Worm (Caenorhabditis elegans) whole organism, midembryonic: ENCODE data around the gene srw-98.

ENCODE experiments used
- cog-1 ChIP-seq: sonication (generic microtip); optimal IDR thresholded peaks from 2 replicates; lab custom pipeline; 2016; ENCODE audit warnings: missing genetic modification characterization, missing compliant biosample characterization
- flt-1 ChIP-seq: fragments of 200-800 bp; sonication (Bioruptor generic); IDR thresholded peaks from 2 replicates; pipeline ENCODE4 v1.3.6; 2022; ENCODE audit warnings: missing genetic modification characterization, missing compliant biosample characterization
- klf-2 ChIP-seq: fragments of 200-800 bp; sonication (Bioruptor generic); conservative IDR thresholded peaks from 2 replicates; pipeline ENCODE4 v1.3.6; 2022; ENCODE audit warnings: missing genetic modification reagents, missing genetic modification characterization, missing compliant biosample characterization
- med-1 ChIP-seq: sonication (generic microtip); optimal IDR thresholded peaks from 2 replicates; lab custom pipeline; 2017; ENCODE audit warnings: missing genetic modification characterization, mild to moderate bottlenecking, missing compliant biosample characterization, antibody characterized with exemption, missing genetic modification reagents; ENCODE audit not compliant: insufficient read depth
- tab-1 ChIP-seq: fragments of 200-800 bp; sonication (Bioruptor generic); IDR thresholded peaks from 2 replicates; pipeline ENCODE4 v1.3.6; 2022; ENCODE audit warnings: missing genetic modification characterization, missing compliant biosample characterization
- ztf-29 ChIP-seq: fragments of 200-800 bp; sonication (Bioruptor generic); IDR thresholded peaks from 2 replicates; pipeline ENCODE4 v1.3.6; 2022; ENCODE audit warnings: missing genetic modification reagents, missing genetic modification characterization, missing compliant biosample characterization

DNA sequence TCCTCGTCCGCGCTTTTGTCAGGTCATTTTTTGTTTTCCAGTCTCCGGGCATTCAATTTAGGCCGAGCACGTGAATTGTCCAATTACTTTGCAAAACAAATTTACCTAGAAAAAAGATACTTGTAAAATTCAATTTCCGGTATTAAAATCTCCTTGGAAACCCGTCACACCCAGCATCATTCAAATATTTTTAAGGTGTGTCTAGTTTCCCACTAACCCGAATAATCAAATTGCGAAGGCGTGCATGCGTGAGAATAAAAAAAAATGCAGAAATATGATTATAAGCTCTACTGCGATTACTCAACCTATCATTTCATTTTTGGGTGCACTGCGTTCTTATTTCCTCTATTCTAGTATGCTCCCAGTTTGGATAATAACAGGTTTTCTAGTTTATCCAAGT is 23.3 kb downstream of the srw-98 start, which contains the start of gene irld-11:
- no peak for TF ChIP-seq flt-1 (GFP tag; lab: Robert Waterston, UW)
- no peak for TF ChIP-seq ztf-29
- no peak for TF ChIP-seq tab-1 (GFP tag; lab: Robert Waterston, UW)
- TF ChIP-seq cog-1 (tag; lab: Kevin White, UChicago) = no peak
- no peak for TF ChIP-seq med-1 (GFP tag; lab: Kevin White, UChicago)
- TF ChIP-seq klf-2 = no peak
